Fruit fly (Drosophila melanogaster) whole organism, embryonic: ENCODE data around the gene mRpS26.

Experiments used
- CG16813 ChIP-seq: fragments of 200-800 bp; sonication (Bioruptor generic); IDR thresholded peaks from 3 replicates; pipeline ENCODE4 v1.3.6; 2022; ENCODE audit warnings: missing biosample characterization, missing genetic modification characterization; ENCODE audit not compliant: partially characterized antibody
- Opbp ChIP-seq: fragments of 200-800 bp; sonication (Bioruptor generic); IDR thresholded peaks from 3 replicates; pipeline ENCODE4 v1.3.6; 2022; ENCODE audit warnings: missing biosample characterization, missing genetic modification characterization; ENCODE audit not compliant: partially characterized antibody
- dpn ChIP-seq, 2 experiments: fragments of 200-800 bp; sonication (Bioruptor generic); optimal IDR thresholded peaks; 3 replicates each; lab custom pipeline; 2016; ENCODE audit warnings: missing biosample characterization in 2 of 2, missing genetic modification characterization in 2 of 2
- zfh1 ChIP-seq: fragments of 200-800 bp; sonication (Bioruptor generic); IDR thresholded peaks from 3 replicates; pipeline ENCODE4 v1.3.6; 2022; ENCODE audit warnings: missing biosample characterization, missing genetic modification characterization

mRpS26 gene

dm6 chr3L:18154140-18154539, 47.8 kb downstream of the mRpS26 start (continued):
- no peak for TF ChIP-seq dpn (GFP tag; optimal IDR thresholded peaks at IDR 0.05; lab: Kevin White, UChicago)
- peak; percentile 34; the same call in 1 of the 3 replicates for TF ChIP-seq zfh1
- no peak for TF ChIP-seq CG16813 (GFP tag; lab: Robert Waterston, UW)
- TF ChIP-seq Opbp = peak; percentile 62; the same call in 2 of the 3 replicates
